Worm (Caenorhabditis elegans) whole organism, L4 larva: ENCODE results near the gene Y73B3A.20.
A peak's percentile ranks its signal among the peaks of the same experiment; 100 is the strongest.

ENCODE experiments used
- Y5F2A.4 ChIP-seq: fragments of 200-800 bp; sonication (Bioruptor generic); optimal IDR thresholded peaks from 2 replicates; lab custom pipeline; 2018; ENCODE audit warnings: mild to moderate bottlenecking, missing genetic modification characterization, missing compliant biosample characterization
- daf-16 ChIP-seq, 3 experiments: sonication (generic microtip); optimal IDR thresholded peaks; 2 replicates each; lab custom pipeline; 2016 to 2017; ENCODE audit warnings: missing genetic modification characterization in 3 of 3, missing genetic modification reagents in 3 of 3, mild to moderate bottlenecking in 2 of 3, missing compliant biosample characterization in 2 of 3, missing biosample characterization in 1 of 3, moderate library complexity in 1 of 3
- dpl-1 ChIP-seq: fragments of 150-350 bp; optimal IDR thresholded peaks from 2 replicates; lab custom pipeline; 2014; ENCODE audit warnings: missing biosample characterization, missing genetic modification reagents, missing genetic modification characterization
- spr-1 ChIP-seq: sonication (generic microtip); optimal IDR thresholded peaks from 2 replicates; lab custom pipeline; 2016; ENCODE audit warnings: mild to moderate bottlenecking, missing genetic modification characterization, missing compliant biosample characterization
- ztf-7 ChIP-seq: fragments of 150-350 bp; optimal IDR thresholded peaks from 2 replicates; lab custom pipeline; 2014; ENCODE audit warnings: missing biosample characterization, missing genetic modification characterization

Y73B3A.20 gene

ce11 chrX:88905-89304 is 41.4 kb downstream of the Y73B3A.20 start:
- TF ChIP-seq Y5F2A.4 (GFP tag; lab: Kevin White, UChicago) (no peak), daf-16 (GFP tag; optimal IDR thresholded peaks at IDR 0.05; lab: Kevin White, UChicago) (no peak), daf-16 (tag; optimal IDR thresholded peaks at IDR 0.05; lab: Kevin White, UChicago) (no peak), ztf-7 (no peak), spr-1 (tag; lab: Kevin White, UChicago) (no peak)

- TF ChIP-seq dpl-1 (GFP tag; lab: Kevin White, UChicago), result peak; percentile 22
Observed at ce11 chrX:104737-105136, 57.2 kb downstream of the Y73B3A.20 start, which contains the start of gene Y73B3A.4. Gene Y73B3A.4 (minus strand): TSS chrX:104777.
